Worm (Caenorhabditis elegans): Measurements from ENCODE around the gene sdz-35.
"Not testable (repeated sequence)": the region's sequence is repeated elsewhere in the genome, so short reads cannot be mapped to it uniquely, and the experiment has no call there.

DNA sequence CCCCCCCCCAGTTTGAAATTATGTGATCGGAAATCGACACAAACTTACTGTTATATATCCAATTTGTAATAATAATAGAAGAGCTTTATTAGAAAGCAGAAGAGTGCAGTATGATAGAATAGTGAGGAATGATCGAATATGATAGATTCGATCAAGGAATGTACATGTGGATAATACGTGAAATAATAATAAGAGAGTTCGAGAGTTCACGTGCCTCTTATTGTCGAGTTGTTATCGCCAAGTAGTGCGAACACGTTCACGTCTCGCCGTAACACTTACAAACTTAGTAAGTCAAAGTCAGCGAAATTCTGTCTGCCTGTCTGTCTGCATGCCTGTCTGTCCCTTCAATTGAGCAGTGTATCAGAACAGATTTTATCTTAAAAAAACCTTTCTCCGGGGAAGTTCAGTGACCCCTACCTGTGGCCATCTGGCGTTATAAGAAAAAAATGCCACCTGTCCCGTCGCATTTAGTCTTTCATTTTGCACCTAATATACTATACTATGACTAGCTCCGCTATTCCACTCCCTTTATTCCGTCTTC lies 25.2 kb downstream of the sdz-35 start, which contains the start of the genes Y27F2A.6 and Y27F2A.8:
- TF ChIP-seq lin-54 (GFP tag; optimal IDR thresholded peaks at IDR 0.05); Y53F4B.3 (GFP tag; IDR thresholded peaks at IDR 0.05); nfya-2 (GFP tag; IDR thresholded peaks at IDR 0.05); madf-10 (tag; optimal IDR thresholded peaks at IDR 0.05); C17E4.6 (GFP tag; IDR thresholded peaks at IDR 0.05): not testable (repeated sequence)
